Fruit fly (Drosophila melanogaster): ENCODE results near the gene CG8086.

Gene CG8086

dm6 chr2L:8239032-8239650, 18.2 kb downstream of the CG8086 start:
- TF ChIP-seq CG6765 (GFP tag; optimal IDR thresholded peaks at IDR 0.05) (no peak), z (GFP tag; IDR thresholded peaks at IDR 0.05) (peak; percentile 43; the same call in 1 of the 3 replicates), sd (tag; optimal IDR thresholded peaks at IDR 0.05) (peak; percentile 96), CG15479 (GFP tag; optimal IDR thresholded peaks at IDR 0.05) (peak; percentile 24), corto (GFP tag; optimal IDR thresholded peaks at IDR 0.05) (peak; percentile 18), Hey (tag; optimal IDR thresholded peaks at IDR 0.05) (peak; percentile 41), mirr (GFP tag; optimal IDR thresholded peaks at IDR 0.05) (peak; percentile 24), CG18011 (GFP tag; optimal IDR thresholded peaks at IDR 0.05) (no peak), jing (GFP tag; optimal IDR thresholded peaks at IDR 0.05) (no peak), grn (GFP tag; optimal IDR thresholded peaks at IDR 0.05) (peak; percentile 4), sob (GFP tag; IDR thresholded peaks at IDR 0.05) (no peak), cwo (GFP tag; optimal IDR thresholded peaks at IDR 0.05) (peak; percentile 19), org-1 (GFP tag; optimal IDR thresholded peaks at IDR 0.05) (no peak), exex (tag; optimal IDR thresholded peaks at IDR 0.05) (peak; percentile 55), CG4707 (GFP tag; optimal IDR thresholded peaks at IDR 0.05) (no peak), lab (GFP tag; optimal IDR thresholded peaks at IDR 0.05) (peak; percentile 21), CG8359 (GFP tag; optimal IDR thresholded peaks at IDR 0.05; ENCODE audit: borderline replicate concordance) (peak; percentile 9), Med (GFP tag) (peak; percentile 29), kni (GFP tag; optimal IDR thresholded peaks at IDR 0.05) (peak; percentile 20), cg (GFP tag; optimal IDR thresholded peaks at IDR 0.05) (peak; percentile 79), inv (GFP tag; IDR thresholded peaks at IDR 0.05; ENCODE audit: partially characterized antibody) (no peak), CG3281 (GFP tag; optimal IDR thresholded peaks at IDR 0.05) (peak; percentile 5), vnd (GFP tag; IDR thresholded peaks at IDR 0.05; ENCODE audit: partially characterized antibody) (no peak), Asciz (GFP tag; optimal IDR thresholded peaks at IDR 0.05) (peak; percentile 26), CG6813 (GFP tag; optimal IDR thresholded peaks at IDR 0.05) (peak; percentile 16), yki (optimal IDR thresholded peaks at IDR 0.05) (no peak), CG10147 (GFP tag; optimal IDR thresholded peaks at IDR 0.05) (no peak), CG18764 (GFP tag; optimal IDR thresholded peaks at IDR 0.05) (no peak), CG2202 (tag; optimal IDR thresholded peaks at IDR 0.05) (no peak), gro (GFP tag; optimal IDR thresholded peaks at IDR 0.05) (peak; percentile 22), Mes4 (GFP tag; optimal IDR thresholded peaks at IDR 0.05) (no peak), sug (tag; optimal IDR thresholded peaks at IDR 0.05) (peak; percentile 12), CG34376 (GFP tag; optimal IDR thresholded peaks at IDR 0.05) (peak; percentile 42), GATAe (GFP tag; conservative IDR thresholded peaks at IDR 0.05) (peak; percentile 75; the same call in 1 of the 2 replicates), Xbp1 (GFP tag; optimal IDR thresholded peaks at IDR 0.05) (no peak), CG4360 (GFP tag; IDR thresholded peaks at IDR 0.05) (peak; percentile 72), eve (GFP tag; optimal IDR thresholded peaks at IDR 0.05) (peak in 1 of 2 experiments; percentile 74), Hr78 (GFP tag; optimal IDR thresholded peaks at IDR 0.05) (peak in 1 of 2 experiments; percentile 90), kah (GFP tag; optimal IDR thresholded peaks at IDR 0.05) (peak; percentile 88), chinmo (GFP tag; IDR thresholded peaks at IDR 0.05; ENCODE audit: partially characterized antibody) (peak; percentile 75; the same call in 3 of the 4 replicates), Pdp1 (GFP tag; optimal IDR thresholded peaks at IDR 0.05) (peak in 1 of 2 experiments; percentile 73), CG18476 (GFP tag; optimal IDR thresholded peaks at IDR 0.05) (no peak), ato (GFP tag; IDR thresholded peaks at IDR 0.05; ENCODE audit: partially characterized antibody) (no peak), CG18599 (GFP tag; optimal IDR thresholded peaks at IDR 0.05) (peak; percentile 34)

Measured in whole organism, embryonic.